Worm (Caenorhabditis elegans) whole organism, L2 larva: ENCODE data around the gene F25B4.7.

Experiments used
- C34F6.9 ChIP-seq: fragments of 150-350 bp; optimal IDR thresholded peaks from 2 replicates; lab custom pipeline; 2014; ENCODE audit warnings: missing biosample characterization, missing genetic modification characterization
- F13H6.1 ChIP-seq: sonication (generic microtip); optimal IDR thresholded peaks from 2 replicates; lab custom pipeline; 2016; ENCODE audit warnings: missing genetic modification characterization, missing compliant biosample characterization
- R02D3.7 ChIP-seq: fragments of 150-350 bp; optimal IDR thresholded peaks from 2 replicates; lab custom pipeline; 2014; ENCODE audit warnings: missing biosample characterization, missing genetic modification characterization
- Y55F3AM.14 ChIP-seq: fragments of 200-800 bp; sonication (Bioruptor generic); optimal IDR thresholded peaks from 2 replicates; lab custom pipeline; 2018; ENCODE audit warnings: mild to moderate bottlenecking, missing genetic modification characterization, missing compliant biosample characterization
- ZK546.5 ChIP-seq: sonication (generic microtip); optimal IDR thresholded peaks from 2 replicates; lab custom pipeline; 2017; ENCODE audit warnings: missing biosample characterization, missing genetic modification characterization
- alr-1 ChIP-seq: fragments of 150-350 bp; optimal IDR thresholded peaks from 2 replicates; lab custom pipeline; 2014; ENCODE audit warnings: missing biosample characterization, missing genetic modification characterization
- ama-1 ChIP-seq: fragments of 150-350 bp; optimal IDR thresholded peaks from 2 replicates; lab custom pipeline; 2018; ENCODE audit warnings: inconsistent platforms
- blmp-1 ChIP-seq: sonication (generic microtip); optimal IDR thresholded peaks from 2 replicates; lab custom pipeline; 2017; ENCODE audit warnings: missing genetic modification characterization, mild to moderate bottlenecking, missing compliant biosample characterization, antibody characterized with exemption, moderate library complexity; ENCODE audit not compliant: insufficient read depth
- ceh-16 ChIP-seq: fragments of 150-350 bp; optimal IDR thresholded peaks from 2 replicates; lab custom pipeline; 2014; ENCODE audit warnings: missing biosample characterization, missing genetic modification characterization
- ceh-82 ChIP-seq: fragments of 150-350 bp; optimal IDR thresholded peaks from 2 replicates; lab custom pipeline; 2014; ENCODE audit warnings: missing biosample characterization, missing genetic modification characterization
- crh-2 ChIP-seq: sonication (generic microtip); optimal IDR thresholded peaks from 2 replicates; lab custom pipeline; 2017; ENCODE audit warnings: missing biosample characterization, missing genetic modification characterization
- dmd-4 ChIP-seq: sonication (generic microtip); optimal IDR thresholded peaks from 2 replicates; lab custom pipeline; 2017; ENCODE audit warnings: missing biosample characterization, missing genetic modification characterization
- egl-27 ChIP-seq: sonication (generic microtip); optimal IDR thresholded peaks from 3 replicates; lab custom pipeline; 2017; ENCODE audit warnings: missing biosample characterization, missing genetic modification reagents, missing genetic modification characterization
- fos-1 ChIP-seq: fragments of 150-350 bp; optimal IDR thresholded peaks from 2 replicates; lab custom pipeline; 2014; ENCODE audit warnings: missing biosample characterization, missing genetic modification characterization
- gmeb-1 ChIP-seq: fragments of 150-350 bp; optimal IDR thresholded peaks from 2 replicates; lab custom pipeline; 2014; ENCODE audit warnings: missing biosample characterization, missing genetic modification characterization
- lin-11 ChIP-seq: fragments of 150-350 bp; sonication (generic microtip); optimal IDR thresholded peaks from 2 replicates; lab custom pipeline; 2014; ENCODE audit warnings: missing biosample characterization, missing genetic modification characterization, inconsistent platforms, mixed read lengths
- lin-13 ChIP-seq: fragments of 150-350 bp; optimal IDR thresholded peaks from 2 replicates; lab custom pipeline; 2014; ENCODE audit warnings: missing biosample characterization, missing genetic modification reagents, missing genetic modification characterization
- lin-39 ChIP-seq: fragments of 150-350 bp; optimal IDR thresholded peaks from 2 replicates; lab custom pipeline; 2014; ENCODE audit warnings: missing biosample characterization, missing genetic modification reagents, missing genetic modification characterization
- lsy-2 ChIP-seq, 2 experiments: fragments of 150-350 bp in 1 of 2; sonication (generic microtip) in 1 of 2; optimal IDR thresholded peaks; 2 replicates each; lab custom pipeline; 2014 to 2017; ENCODE audit warnings: missing biosample characterization in 2 of 2, missing genetic modification characterization in 2 of 2
- mab-5 ChIP-seq: fragments of 150-350 bp; optimal IDR thresholded peaks from 2 replicates; lab custom pipeline; 2014; ENCODE audit warnings: missing biosample characterization, missing genetic modification characterization
- mdl-1 ChIP-seq, 2 experiments: fragments of 150-350 bp in 1 of 2; sonication (generic microtip) in 1 of 2; optimal IDR thresholded peaks; 2 replicates each; lab custom pipeline; 2017; ENCODE audit warnings: missing biosample characterization in 2 of 2, missing genetic modification characterization in 2 of 2
- nhr-10 ChIP-seq: sonication (generic microtip); optimal IDR thresholded peaks from 2 replicates; lab custom pipeline; 2017; ENCODE audit warnings: missing biosample characterization, missing genetic modification characterization
- nhr-11 ChIP-seq: fragments of 150-350 bp; optimal IDR thresholded peaks from 2 replicates; lab custom pipeline; 2014; ENCODE audit warnings: missing biosample characterization, missing genetic modification characterization
- nhr-129 ChIP-seq: fragments of 150-350 bp; optimal IDR thresholded peaks from 2 replicates; lab custom pipeline; 2014; ENCODE audit warnings: missing biosample characterization, missing genetic modification characterization
- nhr-21 ChIP-seq: fragments of 150-350 bp; optimal IDR thresholded peaks from 2 replicates; lab custom pipeline; 2014; ENCODE audit warnings: missing biosample characterization, missing genetic modification characterization
- nhr-23 ChIP-seq: fragments of 150-350 bp; optimal IDR thresholded peaks from 2 replicates; lab custom pipeline; 2014; ENCODE audit warnings: missing biosample characterization, missing genetic modification reagents, missing genetic modification characterization
- nhr-237 ChIP-seq: fragments of 150-350 bp; optimal IDR thresholded peaks from 2 replicates; lab custom pipeline; 2014; ENCODE audit warnings: missing biosample characterization, missing genetic modification characterization
- nhr-25 ChIP-seq: fragments of 150-350 bp; sonication (generic microtip); optimal IDR thresholded peaks from 3 replicates; lab custom pipeline; 2014; ENCODE audit warnings: missing biosample characterization, missing genetic modification characterization
- nhr-6 ChIP-seq: fragments of 150-350 bp; optimal IDR thresholded peaks from 2 replicates; lab custom pipeline; 2014; ENCODE audit warnings: missing biosample characterization, missing genetic modification characterization
- nhr-77 ChIP-seq: fragments of 150-350 bp; optimal IDR thresholded peaks from 2 replicates; lab custom pipeline; 2014; ENCODE audit warnings: missing biosample characterization, missing genetic modification characterization
- peb-1 ChIP-seq: fragments of 150-350 bp; optimal IDR thresholded peaks from 2 replicates; lab custom pipeline; 2014; ENCODE audit warnings: missing biosample characterization, missing genetic modification characterization
- sem-4 ChIP-seq: fragments of 150-350 bp; optimal IDR thresholded peaks from 2 replicates; lab custom pipeline; 2014; ENCODE audit warnings: missing biosample characterization, missing genetic modification reagents, missing genetic modification characterization
- skn-1 ChIP-seq: sonication (generic microtip); optimal IDR thresholded peaks from 2 replicates; lab custom pipeline; 2017; ENCODE audit warnings: missing biosample characterization, missing genetic modification characterization
- sma-3 ChIP-seq: sonication (generic microtip); optimal IDR thresholded peaks from 2 replicates; lab custom pipeline; 2016; ENCODE audit warnings: missing genetic modification reagents, missing genetic modification characterization, missing compliant biosample characterization
- sma-9 ChIP-seq, 2 experiments: fragments of 150-350 bp in 1 of 2; sonication (generic microtip) in 1 of 2; optimal IDR thresholded peaks; 2 replicates each; lab custom pipeline; 2014 to 2016; ENCODE audit warnings: missing genetic modification characterization in 2 of 2, mild to moderate bottlenecking in 1 of 2, missing biosample characterization in 1 of 2, missing compliant biosample characterization in 1 of 2, missing genetic modification reagents in 1 of 2, moderate library complexity in 1 of 2
- snpc-4 ChIP-seq: fragments of 150-350 bp; optimal IDR thresholded peaks from 2 replicates; lab custom pipeline; 2014; ENCODE audit warnings: missing biosample characterization, missing genetic modification characterization
- unc-39 ChIP-seq: fragments of 150-350 bp; optimal IDR thresholded peaks from 2 replicates; lab custom pipeline; 2014; ENCODE audit warnings: missing biosample characterization, missing genetic modification characterization
- unc-55 ChIP-seq: fragments of 150-350 bp; sonication (generic microtip); optimal IDR thresholded peaks from 3 replicates; lab custom pipeline; 2014; ENCODE audit warnings: missing biosample characterization, missing genetic modification reagents, missing genetic modification characterization
- unc-62 ChIP-seq: fragments of 150-350 bp; optimal IDR thresholded peaks from 2 replicates; lab custom pipeline; 2014; ENCODE audit warnings: missing biosample characterization, missing genetic modification reagents, missing genetic modification characterization
- zag-1 ChIP-seq: fragments of 150-350 bp; optimal IDR thresholded peaks from 2 replicates; lab custom pipeline; 2014; ENCODE audit warnings: missing biosample characterization, missing genetic modification characterization
- ztf-1 ChIP-seq: fragments of 200-800 bp; sonication (Bioruptor generic); conservative IDR thresholded peaks from 2 replicates; pipeline ENCODE4 v1.3.6; 2022; ENCODE audit warnings: missing genetic modification characterization, missing compliant biosample characterization
- ztf-11 ChIP-seq: sonication (generic microtip); optimal IDR thresholded peaks from 2 replicates; lab custom pipeline; 2017; ENCODE audit warnings: missing biosample characterization, missing genetic modification characterization
- ztf-4 ChIP-seq: fragments of 150-350 bp; optimal IDR thresholded peaks from 2 replicates; lab custom pipeline; 2014; ENCODE audit warnings: missing biosample characterization, missing genetic modification characterization

Gene F25B4.7

DNA sequence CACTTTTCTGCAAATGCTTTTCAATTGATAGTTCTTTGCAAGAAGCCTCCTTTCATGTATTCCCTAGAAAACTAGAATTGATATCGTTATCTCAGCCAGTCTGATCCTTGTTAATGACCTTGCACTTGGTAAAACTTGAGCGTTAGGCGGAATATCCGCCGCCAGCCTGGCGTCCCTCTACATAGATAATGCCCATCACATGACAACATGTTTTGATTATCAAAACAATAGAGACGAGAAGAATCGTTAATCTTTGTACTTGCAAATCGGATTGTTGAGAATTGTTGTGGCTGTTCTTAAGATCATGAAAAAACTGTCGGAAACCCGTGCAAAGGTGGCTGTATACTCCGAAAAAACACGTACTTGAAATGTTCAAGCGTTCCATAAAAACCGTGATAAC is 6.6 kb upstream of the F25B4.7 start (continued):
- TF ChIP-seq ama-1 (lab: Kevin White, UChicago): no peak
- no peak for TF ChIP-seq nhr-77 (tag; lab: Kevin White, UChicago)
- no peak for TF ChIP-seq C34F6.9
- no peak for TF ChIP-seq fos-1 (tag; lab: Kevin White, UChicago)
- TF ChIP-seq ceh-82 (tag; lab: Kevin White, UChicago): no peak
- TF ChIP-seq gmeb-1 (tag; lab: Kevin White, UChicago): peak; percentile 22
- no peak for TF ChIP-seq lin-39 (tag; lab: Kevin White, UChicago)
- TF ChIP-seq dmd-4: no peak

- TF ChIP-seq nhr-23 (tag; lab: Kevin White, UChicago): no peak
- TF ChIP-seq R02D3.7 (tag; lab: Kevin White, UChicago): no peak
- TF ChIP-seq ztf-1 (GFP tag; lab: Robert Waterston, UW): no peak
- no peak for TF ChIP-seq nhr-237
- TF ChIP-seq unc-62 (GFP tag; lab: Kevin White, UChicago): no peak
- no peak for TF ChIP-seq F13H6.1 (tag; lab: Kevin White, UChicago)
- peak; percentile 5 for TF ChIP-seq fos-1 (tag; lab: Kevin White, UChicago)
These were observed 4.8 kb upstream of the F25B4.7 start, which contains the start of gene F25B4.8 for ce11 chrV:5691665-5692407. F25B4.8 (minus strand) TSS chrV:5691715.

- peak; percentile 32 for TF ChIP-seq ZK546.5
- TF ChIP-seq dmd-4: peak; percentile 21
- no peak for TF ChIP-seq ztf-1 (GFP tag; lab: Robert Waterston, UW)
- no peak for TF ChIP-seq peb-1 (tag; lab: Kevin White, UChicago)
- peak; percentile 99 for TF ChIP-seq R02D3.7 (tag; lab: Kevin White, UChicago)
- no peak for TF ChIP-seq ztf-11
- no peak for TF ChIP-seq nhr-237
- peak; percentile 57 for TF ChIP-seq ama-1 (lab: Kevin White, UChicago)
- TF ChIP-seq snpc-4 (tag; lab: Kevin White, UChicago): peak; percentile 68
- peak; percentile 72 for TF ChIP-seq nhr-10
- peak; percentile 34 for TF ChIP-seq Y55F3AM.14 (GFP tag; lab: Kevin White, UChicago)
- peak; percentile 93 for TF ChIP-seq nhr-25 (tag; lab: Kevin White, UChicago)
- TF ChIP-seq fos-1 (tag; lab: Kevin White, UChicago): peak; percentile 83
- TF ChIP-seq nhr-6 (tag; lab: Kevin White, UChicago): peak; percentile 80
- peak; percentile 93 for TF ChIP-seq nhr-129 (tag; lab: Kevin White, UChicago)
- TF ChIP-seq sma-3 (GFP tag; lab: Kevin White, UChicago): peak; percentile 89
- no peak for TF ChIP-seq nhr-11 (tag; lab: Kevin White, UChicago)
- peak; percentile 78 for TF ChIP-seq blmp-1
- peak; percentile 91 for TF ChIP-seq egl-27 (tag; lab: Kevin White, UChicago)
- peak; percentile 17 for TF ChIP-seq ceh-82 (tag; lab: Kevin White, UChicago)
- TF ChIP-seq lin-11 (tag; lab: Kevin White, UChicago): peak; percentile 81
- TF ChIP-seq alr-1: no peak
- TF ChIP-seq skn-1 (tag; lab: Kevin White, UChicago): peak; percentile 21
- TF ChIP-seq F13H6.1 (tag; lab: Kevin White, UChicago): peak; percentile 89
- peak; percentile 61 for TF ChIP-seq lin-39 (tag; lab: Kevin White, UChicago)
- TF ChIP-seq crh-2 (tag; lab: Kevin White, UChicago): peak; percentile 94
- TF ChIP-seq mab-5 (tag; lab: Kevin White, UChicago): peak; percentile 95
- no peak for TF ChIP-seq unc-39
- peak; percentile 88 for TF ChIP-seq gmeb-1 (tag; lab: Kevin White, UChicago)
- peak; percentile 84 to 95 for TF ChIP-seq lsy-2 (tag; optimal IDR thresholded peaks at IDR 0.05; lab: Kevin White, UChicago)
- TF ChIP-seq zag-1 (tag; lab: Kevin White, UChicago): peak; percentile 83
- peak; percentile 95 for TF ChIP-seq sma-9 (GFP tag; optimal IDR thresholded peaks at IDR 0.05; lab: Kevin White, UChicago)
- TF ChIP-seq sma-9 (tag; optimal IDR thresholded peaks at IDR 0.05; lab: Kevin White, UChicago): no peak
- TF ChIP-seq lin-13: peak; percentile 91
- peak; percentile 77 for TF ChIP-seq sem-4 (tag; lab: Kevin White, UChicago)
- peak; percentile 49 for TF ChIP-seq unc-62 (GFP tag; lab: Kevin White, UChicago)
- TF ChIP-seq ztf-4: peak; percentile 87
- TF ChIP-seq ceh-16: no peak
- TF ChIP-seq unc-55 (GFP tag; lab: Kevin White, UChicago): peak; percentile 97
- peak; percentile 47 for TF ChIP-seq nhr-77 (tag; lab: Kevin White, UChicago)
- peak; percentile 93 for TF ChIP-seq C34F6.9
- no peak for TF ChIP-seq mdl-1 (tag; optimal IDR thresholded peaks at IDR 0.05; lab: Kevin White, UChicago)
- peak; percentile 87 for TF ChIP-seq nhr-21 (tag; lab: Kevin White, UChicago)
These were observed 2.5 kb downstream of the F25B4.7 start, which contains the start of the genes hmgs-1 and F25B4.4 for ce11 chrV:5684534-5684933. hmgs-1 (minus strand) TSS chrV:5684589. F25B4.4 (plus strand) TSS chrV:5684873.
